Fruit fly (Drosophila melanogaster) S2 (cell line): ENCODE results near the gene CG14892.

Source experiments
- CG8478 ChIP-seq: fragments of >200 bp; optimal IDR thresholded peaks from 2 replicates; lab custom pipeline; 2018
- CTCF ChIP-seq, 2 experiments: fragments of >200 bp; optimal IDR thresholded peaks; 2 replicates each; lab custom pipeline; 2018

- no peak for TF ChIP-seq CTCF (optimal IDR thresholded peaks at IDR 0.05; lab: Kevin White, UChicago)
- no peak for TF ChIP-seq CG8478 (lab: Kevin White, UChicago)
Observed at dm6 chr3R:16620478-16620877, 26.3 kb downstream of the CG14892 start, which contains the start of gene CG14893.
